Fruit fly (Drosophila melanogaster): ENCODE results near the gene fbl.

- TF ChIP-seq psq (optimal IDR thresholded peaks at IDR 0.05), result no peak
- TF ChIP-seq CG8478 (optimal IDR thresholded peaks at IDR 0.05), result no peak
- TF ChIP-seq EcR (GFP tag; optimal IDR thresholded peaks at IDR 0.05), result no peak
Measured at dm6 chr3L:20402665-20403492, 18.6 kb downstream of the fbl start.

All from whole organism.